Worm (Caenorhabditis elegans): Measurements from ENCODE around the gene K12B6.11.
A peak's percentile ranks its signal among the peaks of the same experiment; 100 is the strongest.

Gene K12B6.11

DNA sequence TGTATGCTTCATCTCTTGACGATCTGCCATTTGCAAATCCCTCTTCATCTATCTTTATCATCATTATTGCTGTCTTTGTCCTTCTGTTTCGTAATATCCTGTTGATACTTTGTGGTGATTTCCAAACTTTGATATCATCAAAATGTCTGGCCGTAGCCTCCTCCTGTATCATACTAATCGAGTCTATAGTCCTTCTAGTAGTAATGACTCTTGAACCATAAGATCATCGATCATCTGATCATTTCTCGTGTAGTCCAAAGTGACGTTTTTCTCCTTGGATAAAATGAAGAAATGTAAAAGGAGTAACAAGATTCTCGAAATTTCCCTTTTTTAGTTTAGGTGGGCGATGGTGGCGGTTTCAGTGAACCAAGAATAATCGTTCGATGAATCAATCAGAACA lies 30.7 kb downstream of the K12B6.11 start:
- TF ChIP-seq nhr-28 (tag; optimal IDR thresholded peaks at IDR 0.05) (peak; percentile 96), Y5F2A.4 (GFP tag; optimal IDR thresholded peaks at IDR 0.05) (no peak), hlh-11 (tag; optimal IDR thresholded peaks at IDR 0.05) (peak; percentile 14), aha-1 (tag) (peak; percentile 20), aly-2 (tag; optimal IDR thresholded peaks at IDR 0.05) (no peak), hlh-30 (tag; optimal IDR thresholded peaks at IDR 0.05; ENCODE audit: insufficient read depth) (peak; percentile 11)

DNA sequence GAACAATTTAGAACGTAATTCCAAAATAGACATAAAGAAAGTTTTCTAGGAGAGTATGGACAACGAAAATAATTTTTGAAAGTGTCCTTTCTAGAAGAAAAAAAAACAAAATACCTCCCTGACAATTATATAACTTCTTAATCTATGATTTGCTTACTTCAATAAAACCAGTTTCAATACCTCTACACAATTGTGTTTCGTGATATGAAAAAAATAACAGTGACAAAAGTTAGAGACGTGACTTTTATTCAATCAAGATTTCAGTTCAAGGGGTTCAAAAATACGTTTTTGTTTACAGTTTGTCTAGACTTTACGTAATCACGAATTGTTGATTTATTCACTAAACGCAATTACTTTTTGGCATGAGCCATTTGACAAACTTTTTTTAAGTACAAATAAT lies 32.6 kb downstream of the K12B6.11 start:
- TF ChIP-seq F10B5.3 (tag; optimal IDR thresholded peaks at IDR 0.05) (no peak), nhr-48 (tag; optimal IDR thresholded peaks at IDR 0.05) (no peak), madf-9 (GFP tag; conservative IDR thresholded peaks at IDR 0.05) (no peak), zip-2 (tag; optimal IDR thresholded peaks at IDR 0.05) (no peak), nhr-77 (tag; optimal IDR thresholded peaks at IDR 0.05) (no peak), unc-62 (GFP tag; optimal IDR thresholded peaks at IDR 0.05 in 1 of 2) (peak in 1 of 2 experiments; percentile 94), unc-62 (tag; optimal IDR thresholded peaks at IDR 0.05) (no peak)

DNA sequence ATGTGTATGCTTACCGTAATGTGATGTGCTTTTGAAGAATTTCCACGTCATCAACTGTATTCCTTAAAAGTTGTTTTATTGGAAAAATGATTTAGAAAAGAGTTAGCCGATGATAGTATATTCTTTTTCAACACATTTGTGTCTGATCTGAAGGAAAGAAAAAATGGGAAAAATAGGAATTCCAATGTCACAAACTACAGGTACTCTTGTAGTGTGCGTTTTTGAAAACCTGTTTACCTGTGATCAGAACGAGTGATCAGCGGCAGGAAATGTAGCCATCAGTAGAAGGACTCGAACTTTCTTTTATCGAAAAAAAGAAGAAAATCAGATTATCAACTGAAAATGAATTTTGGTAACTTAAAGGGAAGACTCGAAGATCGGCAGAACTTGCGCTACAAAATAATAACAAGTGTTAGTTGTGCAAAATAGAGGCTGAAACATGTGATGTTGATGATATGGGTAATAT lies 33.1 kb downstream of the K12B6.11 start, which contains the start of gene T28C12.15:
Gene T28C12.15, minus strand, starts transcription at position 51 of the 466 bp plus-strand sequence.
- TF ChIP-seq nhr-28 (tag; optimal IDR thresholded peaks at IDR 0.05) (peak; percentile 98), gei-8 (GFP tag; optimal IDR thresholded peaks at IDR 0.05) (no peak), aha-1 (tag) (peak; percentile 16), lim-7 (GFP tag; IDR thresholded peaks at IDR 0.05) (no peak)

DNA sequence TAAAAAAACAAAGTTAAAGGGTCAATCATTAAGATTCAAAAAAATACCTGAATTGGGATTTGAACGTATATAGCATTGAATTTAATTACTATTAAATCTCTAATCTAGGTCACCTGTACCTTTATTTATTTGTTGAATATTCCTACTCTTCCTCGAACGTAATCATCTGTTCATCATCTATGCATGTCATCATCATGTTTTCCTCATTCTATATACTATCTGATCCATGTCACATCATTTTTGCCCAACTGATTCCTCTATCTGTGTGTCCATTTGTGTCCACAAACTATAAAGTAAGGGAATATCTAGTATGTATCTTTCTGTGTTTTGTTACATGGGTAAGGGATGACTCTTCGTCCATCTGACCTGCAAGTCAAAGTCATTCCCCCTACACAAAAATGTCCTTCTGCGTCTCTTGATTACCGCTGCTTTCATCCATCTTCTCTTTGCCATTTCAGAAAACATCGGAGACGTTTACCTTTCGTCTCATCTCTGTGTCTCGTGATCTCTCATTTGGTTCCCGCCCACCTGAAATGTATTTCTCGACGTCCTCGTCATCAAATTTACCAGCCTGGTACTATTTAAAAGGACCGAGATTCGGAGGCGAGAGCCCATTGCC lies 34.2 kb downstream of the K12B6.11 start:
- TF ChIP-seq duxl-1 (tag; optimal IDR thresholded peaks at IDR 0.05; ENCODE audit: poor library complexity) (no peak), dmd-9 (GFP tag; IDR thresholded peaks at IDR 0.05) (no peak), mdl-1 (tag; optimal IDR thresholded peaks at IDR 0.05) (no peak), hlh-30 (tag; optimal IDR thresholded peaks at IDR 0.05; ENCODE audit: insufficient read depth) (peak; percentile 78), jun-1 (tag; optimal IDR thresholded peaks at IDR 0.05) (no peak), rbr-2 (tag; optimal IDR thresholded peaks at IDR 0.05) (no peak), F49E8.2 (tag; optimal IDR thresholded peaks at IDR 0.05; ENCODE audit: borderline replicate concordance) (no peak), set-16 (GFP tag; IDR thresholded peaks at IDR 0.05) (no peak), tag-97 (GFP tag; IDR thresholded peaks at IDR 0.05) (no peak), lin-39 (tag; optimal IDR thresholded peaks at IDR 0.05) (no peak), nhr-237 (tag; optimal IDR thresholded peaks at IDR 0.05) (no peak), zip-11 (GFP tag; IDR thresholded peaks at IDR 0.05) (no peak), ceh-32 (tag; optimal IDR thresholded peaks at IDR 0.05; ENCODE audit: poor library complexity) (no peak), dpl-1 (GFP tag; optimal IDR thresholded peaks at IDR 0.05) (no peak), skn-1 (tag; optimal IDR thresholded peaks at IDR 0.05) (no peak), hif-1 (tag; optimal IDR thresholded peaks at IDR 0.05) (no peak), lin-29 (GFP tag; IDR thresholded peaks at IDR 0.05) (no peak), madf-9 (GFP tag; conservative IDR thresholded peaks at IDR 0.05) (no peak), vab-7 (GFP tag; IDR thresholded peaks at IDR 0.05) (no peak), php-3 (GFP tag; IDR thresholded peaks at IDR 0.05) (no peak), attf-4 (tag; optimal IDR thresholded peaks at IDR 0.05) (no peak), T20F7.1 (GFP tag; optimal IDR thresholded peaks at IDR 0.05) (no peak), F44E2.7 (GFP tag; IDR thresholded peaks at IDR 0.05) (no peak), aly-2 (tag; optimal IDR thresholded peaks at IDR 0.05) (no peak), aha-1 (tag) (no peak), spr-1 (tag; optimal IDR thresholded peaks at IDR 0.05) (no peak), mxl-2 (GFP tag; conservative IDR thresholded peaks at IDR 0.05) (no peak), ctbp-1 (GFP tag; IDR thresholded peaks at IDR 0.05) (no peak), nhr-76 (tag; optimal IDR thresholded peaks at IDR 0.05) (no peak), zfp-2 (tag; optimal IDR thresholded peaks at IDR 0.05) (no peak), egl-43 (GFP tag; IDR thresholded peaks at IDR 0.05) (no peak), hmg-1.1 (GFP tag; IDR thresholded peaks at IDR 0.05) (0 out of 2 replicates have a peak, but pooled peaks have one; percentile 11), nhr-102 (tag; optimal IDR thresholded peaks at IDR 0.05) (no peak), daf-8 (GFP tag; IDR thresholded peaks at IDR 0.05) (no peak), snpc-4 (tag; optimal IDR thresholded peaks at IDR 0.05) (no peak)

All from whole organism, L4 larva.